Worm (Caenorhabditis elegans): Measurements from ENCODE around the gene nhr-226.
"Not testable (repeated sequence)": the region's sequence is repeated elsewhere in the genome, so short reads cannot be mapped to it uniquely, and the experiment has no call there.

Gene nhr-226

DNA sequence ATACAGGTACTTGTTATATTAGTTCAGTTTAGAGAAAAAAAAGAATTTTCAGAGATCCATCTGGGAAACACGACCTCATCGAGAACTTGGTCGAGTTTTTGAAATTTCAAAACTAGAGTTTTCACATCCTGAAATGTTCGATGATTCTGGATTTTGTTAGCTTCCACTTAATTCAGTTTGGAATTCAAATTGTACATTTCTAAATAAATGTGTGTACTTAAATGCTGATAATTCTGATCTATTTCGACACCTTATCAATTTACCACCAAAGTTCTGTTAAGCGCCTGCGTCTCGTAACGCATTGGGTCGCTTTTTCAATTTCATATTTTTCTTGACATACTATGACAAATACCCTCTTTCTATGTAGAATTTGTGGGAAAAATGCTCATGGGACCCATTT is at the start of gene nhr-226:
Gene nhr-226, plus strand, starts transcription at position 301 of the 400 bp plus-strand sequence.
- TF ChIP-seq him-1 (tag; optimal IDR thresholded peaks at IDR 0.05) (no peak), W03F9.2 (tag; optimal IDR thresholded peaks at IDR 0.05) (no peak), dao-5 (tag; optimal IDR thresholded peaks at IDR 0.05) (no peak)

DNA sequence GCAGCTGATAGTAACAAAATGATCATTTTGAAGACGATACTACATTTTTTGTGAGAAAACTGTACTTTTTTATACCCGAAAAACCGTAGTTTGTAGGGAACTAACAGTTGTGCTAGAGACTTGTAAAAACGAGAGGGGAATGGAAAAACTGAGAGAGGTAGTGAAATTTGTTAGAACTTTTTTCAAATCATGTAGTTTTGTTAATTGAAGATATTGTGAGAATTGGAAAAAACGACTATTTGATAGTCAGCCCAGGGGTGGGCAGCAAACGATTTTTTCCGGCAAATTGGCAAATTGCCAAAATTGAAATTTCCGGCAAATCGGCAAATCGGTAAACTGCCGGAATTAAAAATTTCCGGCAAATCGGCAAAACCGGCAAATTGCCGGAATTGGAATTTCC is 45.4 kb upstream of the nhr-226 start, which contains the start of gene cyp-33C6:
Gene cyp-33C6, minus strand, starts transcription at position 101 of the 400 bp plus-strand sequence.
- TF ChIP-seq dao-5 (tag; optimal IDR thresholded peaks at IDR 0.05): no peak
- no peak for TF ChIP-seq W03F9.2 (tag; optimal IDR thresholded peaks at IDR 0.05)
- TF ChIP-seq him-1 (tag; optimal IDR thresholded peaks at IDR 0.05): no peak

DNA sequence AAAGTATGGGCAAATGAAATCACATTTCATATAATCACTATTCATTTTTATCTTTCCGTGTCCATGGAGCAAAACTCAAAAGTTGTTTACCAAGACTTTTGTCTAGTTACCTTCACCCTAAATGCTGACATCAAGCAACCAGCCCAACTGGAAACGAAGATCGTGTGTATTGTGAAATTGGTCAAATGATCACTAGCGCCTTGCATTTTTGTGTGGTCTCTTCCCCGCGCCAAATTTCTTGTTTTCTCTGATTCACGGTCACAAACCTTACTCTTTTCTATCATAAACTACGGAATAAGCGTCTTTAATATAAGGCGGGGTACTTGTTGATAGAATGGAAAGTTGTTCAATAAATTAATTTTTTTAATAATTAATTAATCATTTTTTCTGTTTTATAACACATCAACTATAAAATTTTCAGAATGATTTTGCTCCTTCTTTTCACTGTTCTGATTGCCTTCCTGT is 44.5 kb upstream of the nhr-226 start, which contains the start of gene cyp-33C7:
Gene cyp-33C7, plus strand, starts transcription at position 415 of the 465 bp plus-strand sequence.
- TF ChIP-seq W03F9.2 (tag; optimal IDR thresholded peaks at IDR 0.05): no peak
- no peak for TF ChIP-seq dao-5 (tag; optimal IDR thresholded peaks at IDR 0.05)
- no peak for TF ChIP-seq him-1 (tag; optimal IDR thresholded peaks at IDR 0.05)

DNA sequence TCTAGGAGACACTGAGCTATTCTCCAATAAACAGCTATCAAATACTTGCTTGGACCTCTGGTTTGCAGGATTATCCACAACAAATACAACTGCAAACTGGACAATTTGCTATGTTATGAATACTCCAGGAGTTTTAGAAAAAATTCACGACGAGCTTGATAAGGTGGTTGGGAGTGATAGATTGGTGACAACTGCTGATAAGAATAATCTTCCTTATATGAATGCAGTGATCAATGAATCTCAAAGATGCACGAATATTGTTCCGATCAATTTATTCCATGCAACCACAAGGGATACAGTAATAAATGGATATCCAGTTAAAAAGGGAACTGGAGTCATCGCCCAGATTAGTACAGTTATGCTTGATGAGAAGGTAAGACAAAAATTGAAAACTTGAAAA is 42.9 kb upstream of the nhr-226 start:
- TF ChIP-seq dao-5 (tag; optimal IDR thresholded peaks at IDR 0.05): no peak

DNA sequence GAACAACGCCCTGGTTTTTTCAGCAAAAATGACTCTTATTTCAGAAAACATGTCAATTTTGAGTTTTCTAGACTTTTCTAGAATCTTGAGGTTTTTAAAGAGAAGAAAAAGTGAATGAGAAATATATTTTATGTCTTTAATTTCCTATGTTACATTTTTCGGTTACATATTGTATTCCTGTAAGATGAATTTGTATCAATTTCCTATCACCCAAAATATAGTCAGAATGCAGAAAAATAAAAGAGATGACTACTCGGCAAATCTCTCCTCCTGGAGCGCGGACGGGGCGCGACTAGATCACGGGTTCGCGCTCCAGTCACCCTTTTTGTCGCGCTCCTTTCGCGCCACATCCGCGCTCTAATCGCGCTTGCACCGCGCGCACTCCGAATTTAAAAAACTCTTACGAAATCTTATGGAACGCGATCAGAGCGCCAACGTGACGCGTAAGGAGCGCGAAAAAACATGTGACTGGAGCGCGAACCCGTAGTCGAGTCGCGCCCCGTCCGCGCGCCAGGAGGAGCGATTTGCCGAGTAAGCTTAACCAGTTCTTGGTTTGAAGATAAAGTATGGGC is 40.0 kb upstream of the nhr-226 start, which contains the start of gene str-253:
Gene str-253, minus strand, starts transcription at position 51 of the 572 bp plus-strand sequence.
- TF ChIP-seq W03F9.2 (tag; optimal IDR thresholded peaks at IDR 0.05) (no peak), dao-5 (tag; optimal IDR thresholded peaks at IDR 0.05) (no peak), him-1 (tag; optimal IDR thresholded peaks at IDR 0.05) (no peak)

DNA sequence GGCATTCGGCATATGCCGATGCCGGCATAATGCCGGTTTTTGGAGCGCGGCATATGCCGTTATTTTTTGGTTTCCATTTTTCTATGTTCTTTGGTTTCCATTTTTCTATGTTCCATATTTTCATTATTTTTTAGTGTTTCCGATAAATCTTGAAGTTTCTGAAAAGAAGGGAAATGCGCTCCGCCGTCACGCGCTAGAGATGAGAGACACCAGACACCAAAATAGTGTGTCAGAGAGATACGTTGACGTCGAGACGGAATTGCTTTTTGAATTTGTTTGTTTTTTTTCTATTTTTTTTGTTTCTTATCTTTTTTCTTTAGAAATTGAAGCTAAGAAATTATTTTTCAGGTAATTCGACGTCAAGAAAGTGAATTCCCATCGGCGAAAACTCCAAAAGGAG is 39.5 kb upstream of the nhr-226 start, which contains the start of gene F41B5.1:
Gene F41B5.1, plus strand, starts transcription at position 343 of the 400 bp plus-strand sequence.
- not testable (repeated sequence) for TF ChIP-seq dao-5, him-1, W03F9.2 (tag; optimal IDR thresholded peaks at IDR 0.05)

DNA sequence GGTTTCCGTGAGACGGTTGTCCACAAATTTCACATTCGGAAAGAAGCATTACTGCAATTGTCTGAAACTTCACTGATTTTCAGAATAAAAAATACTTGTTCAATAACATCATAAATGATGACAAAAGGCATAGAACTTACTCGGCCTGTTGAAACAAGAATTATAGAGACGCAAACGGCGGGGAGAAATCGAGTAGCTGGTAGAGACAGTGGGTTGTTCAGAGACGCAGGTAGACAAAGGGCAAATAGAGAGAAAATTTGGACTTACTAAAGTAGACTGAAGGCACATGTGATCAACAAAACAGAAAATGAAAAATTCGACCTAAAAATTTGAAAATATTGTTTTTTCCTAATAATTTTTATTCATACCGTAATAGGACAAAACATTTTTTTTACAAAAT is 34.9 kb upstream of the nhr-226 start, which contains the start of gene nhr-182:
Gene nhr-182, minus strand, starts transcription at position 178 of the 400 bp plus-strand sequence.
- TF ChIP-seq dao-5 (tag; optimal IDR thresholded peaks at IDR 0.05) (no peak), him-1 (tag; optimal IDR thresholded peaks at IDR 0.05) (no peak), W03F9.2 (tag; optimal IDR thresholded peaks at IDR 0.05) (no peak)

DNA sequence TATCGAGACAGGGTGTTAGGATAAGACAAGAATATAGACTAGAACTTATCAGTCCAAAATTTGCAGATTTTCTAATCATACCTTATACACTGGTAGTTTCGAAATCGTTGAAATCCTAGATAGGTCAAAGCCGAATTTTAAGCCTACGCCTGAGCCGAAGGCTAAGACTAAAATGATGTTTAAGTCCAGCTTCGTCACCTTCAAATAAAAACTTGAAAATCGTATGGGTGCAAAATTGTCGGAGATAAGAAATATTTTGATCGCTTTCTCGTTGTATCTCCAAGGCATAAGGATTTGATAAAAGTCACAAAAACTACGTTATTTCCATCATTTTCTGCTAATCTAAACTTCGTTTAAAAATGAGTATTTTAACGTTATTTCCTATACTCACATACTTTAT is 34.0 kb upstream of the nhr-226 start, which contains the start of gene F41B5.12:
Gene F41B5.12, plus strand, starts transcription at position 301 of the 400 bp plus-strand sequence.
- TF ChIP-seq him-1 (tag; optimal IDR thresholded peaks at IDR 0.05) (no peak), W03F9.2 (tag; optimal IDR thresholded peaks at IDR 0.05) (no peak), dao-5 (tag; optimal IDR thresholded peaks at IDR 0.05) (no peak)

DNA sequence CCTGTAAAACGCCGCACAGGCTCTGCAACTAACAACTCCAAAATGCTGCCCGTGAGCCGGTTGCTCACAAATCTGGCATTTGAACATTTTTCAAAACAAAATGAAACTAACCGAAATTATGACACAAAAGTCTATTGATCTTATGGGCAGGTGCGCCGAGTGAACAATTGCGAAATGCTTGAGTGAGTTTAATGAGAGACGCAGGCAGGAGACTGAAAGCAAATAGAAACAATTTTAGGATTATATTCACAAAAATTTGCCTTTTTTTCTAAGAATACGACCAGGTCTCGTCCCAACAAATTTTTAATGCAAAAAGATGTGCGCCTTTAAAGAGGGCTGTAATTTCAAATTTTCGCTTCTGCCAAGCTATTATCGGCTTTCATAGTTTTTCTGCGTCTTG is 30.2 kb upstream of the nhr-226 start, which contains the start of gene nhr-183:
Gene nhr-183, minus strand, starts transcription at position 180 of the 400 bp plus-strand sequence.
- TF ChIP-seq W03F9.2 (tag; optimal IDR thresholded peaks at IDR 0.05) (no peak), him-1 (tag; optimal IDR thresholded peaks at IDR 0.05) (no peak), dao-5 (tag; optimal IDR thresholded peaks at IDR 0.05) (no peak)

DNA sequence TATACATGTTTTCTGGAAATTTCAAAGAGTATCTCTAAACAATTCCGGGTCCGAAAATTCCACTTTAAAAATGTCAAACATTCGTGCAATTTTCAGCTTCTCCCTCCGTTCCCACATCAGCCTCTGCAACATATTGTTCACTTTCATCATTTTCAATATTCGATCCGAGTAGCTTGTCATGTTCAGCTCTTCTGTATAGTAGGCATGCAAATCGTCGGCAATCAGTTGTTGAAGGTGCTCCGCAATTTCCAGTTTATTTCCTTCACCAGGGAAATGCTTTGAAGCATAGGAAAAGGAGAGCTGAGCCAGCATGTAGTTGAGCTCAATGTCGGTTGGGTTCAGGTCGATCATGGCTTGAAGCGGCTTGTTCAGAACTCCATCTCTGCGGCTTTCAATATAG is 29.8 kb upstream of the nhr-226 start:
- TF ChIP-seq him-1 (tag; optimal IDR thresholded peaks at IDR 0.05): no peak
- no peak for TF ChIP-seq dao-5 (tag; optimal IDR thresholded peaks at IDR 0.05)
- TF ChIP-seq W03F9.2 (tag; optimal IDR thresholded peaks at IDR 0.05): no peak

DNA sequence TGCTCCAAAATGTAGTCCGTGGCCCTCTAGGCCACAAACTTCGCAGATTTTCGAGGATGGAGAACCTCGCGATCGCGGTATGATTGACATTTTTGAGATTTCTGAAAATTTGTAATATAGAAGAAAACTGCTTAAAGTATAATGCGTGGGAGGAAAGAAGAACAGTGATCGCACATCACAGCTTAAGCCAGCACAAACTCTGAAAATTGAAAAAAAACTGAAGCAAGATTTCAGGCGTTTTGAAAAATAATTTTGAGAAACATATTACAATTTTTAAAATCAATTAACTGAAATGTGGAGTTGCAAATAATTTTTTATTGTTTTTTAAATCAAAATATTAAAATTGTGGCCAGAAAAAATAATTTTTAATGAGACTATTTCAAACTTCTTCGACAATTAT is 27.7 kb upstream of the nhr-226 start, which contains the start of gene nhr-275:
Gene nhr-275, minus strand, starts transcription at position 101 of the 400 bp plus-strand sequence.
- TF ChIP-seq W03F9.2 (tag; optimal IDR thresholded peaks at IDR 0.05) (no peak), him-1 (tag; optimal IDR thresholded peaks at IDR 0.05) (no peak), dao-5 (tag; optimal IDR thresholded peaks at IDR 0.05) (no peak)

DNA sequence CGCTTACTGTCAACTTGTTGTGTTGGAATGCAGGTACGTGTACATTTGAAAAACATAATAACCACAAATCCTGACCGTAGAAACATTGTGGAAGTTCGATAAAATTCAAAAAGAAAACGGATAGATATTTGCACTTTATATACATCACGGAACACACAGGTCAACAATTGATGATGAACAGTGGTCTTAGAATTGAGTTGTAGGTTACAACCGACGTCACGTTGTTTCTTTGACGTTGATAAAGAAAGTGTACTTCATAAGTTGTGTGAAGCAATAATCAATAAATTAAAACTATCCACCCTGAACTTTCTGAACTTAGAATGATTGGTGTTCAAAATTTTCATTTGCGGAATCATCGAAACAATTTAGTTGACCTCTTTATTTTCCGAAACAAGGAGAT is 22.9 kb upstream of the nhr-226 start, which contains the start of gene Y5H2A.1:
Gene Y5H2A.1, minus strand, starts transcription at position 101 of the 400 bp plus-strand sequence.
- TF ChIP-seq W03F9.2 (tag; optimal IDR thresholded peaks at IDR 0.05) (no peak), dao-5 (tag; optimal IDR thresholded peaks at IDR 0.05) (no peak), him-1 (tag; optimal IDR thresholded peaks at IDR 0.05) (no peak)

DNA sequence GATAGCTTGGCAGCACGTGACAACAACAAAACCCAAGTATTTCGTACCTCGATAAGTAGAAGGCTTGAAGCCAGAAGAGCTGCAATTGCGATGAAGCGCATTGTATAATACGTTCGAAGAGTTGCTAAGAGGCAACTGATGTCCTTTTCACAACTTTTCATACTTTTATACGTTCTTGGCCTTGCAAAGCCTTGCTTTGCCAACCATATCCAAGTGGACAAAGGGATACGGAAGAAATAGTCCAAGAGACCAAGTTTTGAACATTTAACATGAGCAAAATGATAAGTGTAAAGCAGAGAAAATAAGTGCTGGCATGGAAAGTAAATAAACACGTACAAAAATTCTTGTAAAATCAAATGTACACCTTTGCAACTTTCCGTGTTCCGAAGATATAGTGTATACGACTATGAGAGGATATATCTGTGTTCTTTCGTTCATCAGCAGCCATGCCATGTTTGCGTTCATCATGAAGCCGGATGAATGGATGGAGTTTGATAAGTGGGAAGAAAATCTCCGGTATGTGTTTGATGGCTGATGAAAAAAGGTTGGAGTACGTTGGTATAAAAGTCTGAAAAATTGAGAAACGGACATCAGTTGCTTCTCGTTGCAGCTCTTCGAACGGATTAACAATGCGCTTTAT is 20.3 kb upstream of the nhr-226 start, which contains the start of the genes Y5H2A.4 and abu-4:
Gene Y5H2A.4, minus strand, starts transcription at position 101 of the 640 bp plus-strand sequence.
Gene abu-4, plus strand, starts transcription at position 590 of the 640 bp plus-strand sequence.
- TF ChIP-seq W03F9.2 (tag; optimal IDR thresholded peaks at IDR 0.05): no peak
- TF ChIP-seq dao-5 (tag; optimal IDR thresholded peaks at IDR 0.05): no peak
- TF ChIP-seq him-1 (tag; optimal IDR thresholded peaks at IDR 0.05): no peak

DNA sequence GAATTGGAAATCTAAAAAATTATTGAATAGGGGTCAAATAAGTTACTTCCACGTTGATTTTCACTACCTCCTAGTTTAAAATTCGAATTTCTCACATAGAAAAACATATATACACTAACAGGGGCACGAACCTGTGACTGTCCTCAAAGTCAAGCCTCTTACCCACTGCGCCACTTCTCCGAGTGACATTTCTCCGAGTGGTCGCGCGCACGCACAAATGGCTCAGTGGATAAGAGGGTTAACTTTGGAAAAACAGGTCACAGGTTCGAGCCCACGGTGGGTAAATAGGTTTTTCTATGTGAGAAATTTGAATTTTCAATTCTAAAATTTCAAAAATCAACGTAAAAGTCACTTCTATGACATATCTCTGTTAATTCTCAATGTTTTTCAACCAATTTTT is 17.4 kb upstream of the nhr-226 start:
- no peak for TF ChIP-seq W03F9.2 (tag; optimal IDR thresholded peaks at IDR 0.05)
- no peak for TF ChIP-seq dao-5 (tag; optimal IDR thresholded peaks at IDR 0.05)
- TF ChIP-seq him-1 (tag; optimal IDR thresholded peaks at IDR 0.05): no peak

Measured in whole organism, L4/young adult.